Fruit fly (Drosophila melanogaster) whole organism, adult: ENCODE data around the gene CG10949.

Experiments used
- CG11617 ChIP-seq: fragments of 200-800 bp; sonication (Bioruptor generic); optimal IDR thresholded peaks from 2 replicates; lab custom pipeline; 2017; ENCODE audit warnings: mild to moderate bottlenecking, missing biosample characterization, missing genetic modification reagents, missing genetic modification characterization
- CG12768 ChIP-seq: fragments of 200-800 bp; sonication (Bioruptor generic); optimal IDR thresholded peaks from 2 replicates; lab custom pipeline; 2017; ENCODE audit warnings: missing biosample characterization, missing genetic modification characterization, mild to moderate bottlenecking, moderate library complexity, missing genetic modification reagents
- CG1620 ChIP-seq: fragments of 200-800 bp; sonication (Bioruptor generic); optimal IDR thresholded peaks from 2 replicates; lab custom pipeline; 2016; ENCODE audit warnings: missing biosample characterization, missing genetic modification characterization
- CG33017 ChIP-seq: fragments of 200-800 bp; sonication (Bioruptor generic); optimal IDR thresholded peaks from 2 replicates; lab custom pipeline; 2018; ENCODE audit warnings: missing biosample characterization, mild to moderate bottlenecking, missing genetic modification characterization, moderate library complexity
- CG5204 ChIP-seq: fragments of 200-800 bp; sonication (Bioruptor generic); optimal IDR thresholded peaks from 2 replicates; lab custom pipeline; 2016; ENCODE audit warnings: missing biosample characterization, missing genetic modification characterization
- bab1 ChIP-seq: fragments of 200-800 bp; sonication (Bioruptor generic); optimal IDR thresholded peaks from 3 replicates; lab custom pipeline; 2019; ENCODE audit warnings: missing biosample characterization, mild to moderate bottlenecking, missing genetic modification characterization, moderate library complexity
- cnc ChIP-seq, 2 experiments: fragments of >200 bp; optimal IDR thresholded peaks; 2 replicates each; lab custom pipeline; 2017
- kay ChIP-seq: fragments of 200-800 bp; sonication (Bioruptor generic); peaks from one replicate; lab custom pipeline; 2016; ENCODE audit warnings: missing biosample characterization, missing genetic modification characterization, borderline replicate concordance
- ovo ChIP-seq: fragments of 200-800 bp; sonication (Bioruptor generic); optimal IDR thresholded peaks from 2 replicates; lab custom pipeline; 2016; ENCODE audit warnings: missing biosample characterization, missing genetic modification characterization
- pad ChIP-seq: fragments of 200-800 bp; sonication (Bioruptor generic); optimal IDR thresholded peaks from 3 replicates; lab custom pipeline; 2017; ENCODE audit warnings: missing biosample characterization, missing genetic modification characterization, mild to moderate bottlenecking, moderate library complexity, missing genetic modification reagents
- tj ChIP-seq: fragments of 200-800 bp; sonication (Bioruptor generic); optimal IDR thresholded peaks from 3 replicates; lab custom pipeline; 2017; ENCODE audit warnings: missing biosample characterization, mild to moderate bottlenecking, missing genetic modification characterization, moderate library complexity
- toe ChIP-seq: fragments of 200-800 bp; sonication (Bioruptor generic); optimal IDR thresholded peaks from 2 replicates; lab custom pipeline; 2016; ENCODE audit warnings: missing biosample characterization, missing genetic modification characterization

- TF ChIP-seq kay (no peak), tj (GFP tag; lab: Kevin White, UChicago) (no peak), CG12768 (GFP tag; lab: Kevin White, UChicago) (no peak), toe (no peak), CG11617 (no peak), pad (GFP tag; lab: Kevin White, UChicago) (no peak), CG1620 (GFP tag; lab: Kevin White, UChicago) (no peak), bab1 (no peak), cnc (optimal IDR thresholded peaks at IDR 0.05; lab: Kevin White, UChicago) (no peak), ovo (no peak), CG5204 (no peak), CG33017 (tag; lab: Kevin White, UChicago) (no peak)
Observed at dm6 chr2L:20370151-20370550, 46.6 kb downstream of the CG10949 start.
